Fruit fly (Drosophila melanogaster): ENCODE measurements around the gene CG4537.
A peak's percentile ranks its signal among the peaks of the same experiment; 100 is the strongest.

The CG4537 gene

dm6 chr2L:9907320-9908256 is 16.9 kb downstream of the CG4537 start:
- TF ChIP-seq CG15336 (GFP tag; IDR thresholded peaks at IDR 0.05) (no peak), CG6854 (GFP tag; optimal IDR thresholded peaks at IDR 0.05) (no peak), cyc (GFP tag; optimal IDR thresholded peaks at IDR 0.05) (no peak), Blimp-1 (GFP tag; optimal IDR thresholded peaks at IDR 0.05) (no peak), CG3919 (GFP tag; optimal IDR thresholded peaks at IDR 0.05) (peak; percentile 5), ss (GFP tag; optimal IDR thresholded peaks at IDR 0.05) (peak; percentile 36 to 37), fkh (GFP tag; optimal IDR thresholded peaks at IDR 0.05) (peak; percentile 37), dsx (GFP tag; optimal IDR thresholded peaks at IDR 0.05; ENCODE audit: poor library complexity, severe bottlenecking) (peak; percentile 30), CG6808 (GFP tag; optimal IDR thresholded peaks at IDR 0.05) (peak; percentile 29), Lpt (GFP tag; optimal IDR thresholded peaks at IDR 0.05) (no peak), CG4318 (GFP tag; optimal IDR thresholded peaks at IDR 0.05) (no peak), CG6792 (GFP tag; optimal IDR thresholded peaks at IDR 0.05) (no peak), Sox15 (GFP tag; optimal IDR thresholded peaks at IDR 0.05) (no peak), acj6 (GFP tag; optimal IDR thresholded peaks at IDR 0.05) (no peak), Gug (GFP tag; IDR thresholded peaks at IDR 0.05) (no peak), fd85E (GFP tag; optimal IDR thresholded peaks at IDR 0.05) (no peak), CG10669 (GFP tag; optimal IDR thresholded peaks at IDR 0.05) (peak; percentile 2), CG7368 (GFP tag; optimal IDR thresholded peaks at IDR 0.05) (no peak), CG11762 (GFP tag; optimal IDR thresholded peaks at IDR 0.05; ENCODE audit: insufficient read depth) (no peak), pdm3 (GFP tag; optimal IDR thresholded peaks at IDR 0.05) (no peak), CG10631 (GFP tag; optimal IDR thresholded peaks at IDR 0.05) (no peak), CG31627 (GFP tag; optimal IDR thresholded peaks at IDR 0.05) (no peak), salr (GFP tag; optimal IDR thresholded peaks at IDR 0.05) (peak in 1 of 2 experiments; percentile 22), Eip93F (GFP tag; optimal IDR thresholded peaks at IDR 0.05) (no peak), CG6163 (GFP tag; IDR thresholded peaks at IDR 0.05) (peak; percentile 47; the same call in 2 of the 3 replicates), eg (GFP tag; IDR thresholded peaks at IDR 0.05) (0 out of 3 replicates have a peak, but pooled peaks have one; percentile 24), CG1621 (tag; optimal IDR thresholded peaks at IDR 0.05) (peak; percentile 38), Eip78C (GFP tag) (peak; percentile 76)

DNA sequence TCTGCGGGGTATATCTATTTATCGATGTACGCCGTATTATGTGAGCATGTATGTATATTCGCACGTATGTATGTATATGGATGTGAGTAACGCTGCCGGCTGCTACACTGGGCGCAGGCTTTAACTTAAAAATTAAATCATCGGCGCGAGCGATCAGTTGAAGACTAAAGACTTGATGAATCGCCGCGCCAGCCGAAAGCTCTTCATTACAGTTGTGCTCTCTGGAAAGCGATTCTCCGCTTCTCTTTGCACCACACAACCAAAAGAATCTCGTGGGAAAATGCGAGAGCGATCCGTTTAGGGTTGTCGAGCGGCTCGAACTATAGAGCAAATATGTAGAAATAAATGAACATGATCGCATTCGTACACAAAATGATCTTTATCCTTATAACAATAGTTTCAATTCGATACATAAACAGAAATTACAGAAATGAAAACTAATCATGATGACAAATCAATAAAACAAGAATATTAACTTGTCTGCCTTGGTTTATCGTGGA is 17.8 kb downstream of the CG4537 start, which contains the start of gene CG13124:
Gene CG13124, minus strand, starts transcription at position 166 of the 500 bp plus-strand sequence.
- TF ChIP-seq fd59A (GFP tag; optimal IDR thresholded peaks at IDR 0.05) (no peak), CG6163 (GFP tag; IDR thresholded peaks at IDR 0.05) (0 out of 3 replicates have a peak, but pooled peaks have one; percentile 39), dac (GFP tag; optimal IDR thresholded peaks at IDR 0.05) (no peak), CG6808 (GFP tag; optimal IDR thresholded peaks at IDR 0.05) (peak; percentile 7), CG31627 (GFP tag; optimal IDR thresholded peaks at IDR 0.05) (no peak), eg (GFP tag; IDR thresholded peaks at IDR 0.05) (peak; percentile 71; the same call in 2 of the 3 replicates), CG10631 (GFP tag; optimal IDR thresholded peaks at IDR 0.05) (no peak), Sox14 (GFP tag; optimal IDR thresholded peaks at IDR 0.05) (peak; percentile 8), fd85E (GFP tag; optimal IDR thresholded peaks at IDR 0.05) (no peak), Eip75B (GFP tag; optimal IDR thresholded peaks at IDR 0.05) (no peak), achi (GFP tag; optimal IDR thresholded peaks at IDR 0.05) (peak; percentile 28), Hr4 (GFP tag; optimal IDR thresholded peaks at IDR 0.05) (peak; percentile 46), Eip78C (GFP tag) (peak; percentile 72), CG15336 (GFP tag; IDR thresholded peaks at IDR 0.05) (peak; percentile 65), CG34406 (GFP tag; optimal IDR thresholded peaks at IDR 0.05) (peak; percentile 17), Sox102F (GFP tag; optimal IDR thresholded peaks at IDR 0.05) (peak; percentile 13), acj6 (GFP tag; optimal IDR thresholded peaks at IDR 0.05) (peak; percentile 9), CG8119 (GFP tag; IDR thresholded peaks at IDR 0.05) (peak; percentile 25; the same call in 1 of the 3 replicates), vri (GFP tag; optimal IDR thresholded peaks at IDR 0.05) (peak; percentile 60), Hr39 (GFP tag; optimal IDR thresholded peaks at IDR 0.05) (no peak), fkh (GFP tag; optimal IDR thresholded peaks at IDR 0.05) (peak; percentile 12), CG6276 (GFP tag; optimal IDR thresholded peaks at IDR 0.05) (peak; percentile 19), CG9139 (GFP tag; optimal IDR thresholded peaks at IDR 0.05) (peak; percentile 13), net (GFP tag; optimal IDR thresholded peaks at IDR 0.05) (peak; percentile 37), Blimp-1 (GFP tag; optimal IDR thresholded peaks at IDR 0.05) (no peak), Lpt (GFP tag; optimal IDR thresholded peaks at IDR 0.05) (no peak), OdsH (GFP tag; optimal IDR thresholded peaks at IDR 0.05) (peak; percentile 21), CG6792 (GFP tag; optimal IDR thresholded peaks at IDR 0.05) (no peak), CG32006 (GFP tag; optimal IDR thresholded peaks at IDR 0.05) (no peak), esn (GFP tag; optimal IDR thresholded peaks at IDR 0.05) (peak; percentile 33), topi (GFP tag; optimal IDR thresholded peaks at IDR 0.05) (peak; percentile 7), pdm3 (GFP tag; optimal IDR thresholded peaks at IDR 0.05) (peak; percentile 6)
